Fruit fly (Drosophila melanogaster): ENCODE data around the gene Mur29B.

- no peak for TF ChIP-seq org-1 (GFP tag; optimal IDR thresholded peaks at IDR 0.05)
- no peak for TF ChIP-seq CG6854 (GFP tag; optimal IDR thresholded peaks at IDR 0.05)
- no peak for TF ChIP-seq pan (optimal IDR thresholded peaks at IDR 0.05)
- TF ChIP-seq pan (GFP tag; optimal IDR thresholded peaks at IDR 0.05 in 1 of 2, IDR thresholded peaks at IDR 0.05 in 1 of 2): no peak
Measured at dm6 chr2L:8392298-8392697, 40.3 kb downstream of the Mur29B start, which contains the start of gene CG42820.
